Worm (Caenorhabditis elegans) whole organism, young adult: ENCODE data around the gene Y48D7A.1.

Experiments
- egl-18 ChIP-seq: fragments of 200-800 bp; sonication (Bioruptor generic); IDR thresholded peaks from 2 replicates; pipeline ENCODE4 v1.3.6; 2022; ENCODE audit warnings: missing genetic modification reagents, missing genetic modification characterization, missing compliant biosample characterization
- fkh-3 ChIP-seq: sonication (generic microtip); optimal IDR thresholded peaks from 2 replicates; lab custom pipeline; 2016; ENCODE audit warnings: mild to moderate bottlenecking, missing genetic modification characterization, missing compliant biosample characterization
- nhr-90 ChIP-seq: sonication (generic microtip); optimal IDR thresholded peaks from 2 replicates; lab custom pipeline; 2016; ENCODE audit warnings: missing genotype, mild to moderate bottlenecking, missing genetic modification characterization, missing compliant biosample characterization

Gene Y48D7A.1

DNA sequence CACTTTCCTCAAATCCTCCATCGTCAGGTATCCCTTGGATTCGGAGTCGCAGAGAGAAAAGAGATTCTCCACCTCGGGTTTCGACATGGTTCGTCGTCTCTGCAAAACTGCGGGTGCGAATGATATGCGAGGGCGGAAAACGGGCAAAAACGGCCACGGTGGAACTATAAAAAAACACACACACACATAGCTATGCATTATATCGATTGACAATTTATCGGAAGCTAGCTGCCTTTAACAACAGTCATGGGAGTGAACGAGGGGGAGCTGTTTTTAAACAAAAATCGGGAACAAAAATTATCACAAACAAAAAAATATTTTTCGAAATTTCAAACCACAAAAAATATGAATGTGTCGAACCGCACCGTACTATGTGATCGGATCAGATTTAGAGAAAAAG is 50.0 kb downstream of the Y48D7A.1 start, which contains the start of gene rsef-1:
TSS of gene rsef-1 (minus strand) at position 101 of the 400 bp plus-strand sequence.
- TF ChIP-seq fkh-3 = no peak
- TF ChIP-seq nhr-90 = no peak
- TF ChIP-seq egl-18 (GFP tag; lab: Robert Waterston, UW) = no peak
